Worm (Caenorhabditis elegans) whole organism, L4/young adult: ENCODE measurements around the gene lim-4.

Source experiments
- W03F9.2 ChIP-seq: fragments of 150-350 bp; optimal IDR thresholded peaks from 2 replicates; lab custom pipeline; 2014; ENCODE audit warnings: missing biosample characterization, missing genetic modification characterization
- him-1 ChIP-seq: sonication (generic microtip); optimal IDR thresholded peaks from 2 replicates; lab custom pipeline; 2016; ENCODE audit warnings: missing genotype, missing genetic modification reagents, missing genetic modification characterization, missing compliant biosample characterization

DNA sequence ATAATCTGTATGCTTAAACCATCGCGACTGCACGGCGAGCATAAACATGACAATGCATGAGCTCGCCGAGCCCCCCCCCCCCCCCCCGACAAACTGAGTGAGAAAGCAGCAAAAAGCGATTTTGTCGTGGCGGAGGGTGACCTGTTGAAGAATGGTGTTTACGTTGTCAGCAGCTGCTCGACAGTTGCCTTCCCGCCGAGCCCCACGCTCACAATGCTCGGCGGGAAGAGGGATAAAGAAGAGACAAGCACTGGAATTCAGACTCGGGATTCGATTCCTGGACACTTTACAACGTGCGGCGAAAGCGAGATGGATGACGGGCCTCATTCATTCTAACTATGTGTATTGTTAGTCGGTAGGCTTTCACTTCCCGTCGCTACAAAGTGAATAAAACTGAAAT, 27.4 kb upstream of the lim-4 start:
- no peak for TF ChIP-seq him-1 (tag; lab: Kevin White, UChicago)
- no peak for TF ChIP-seq W03F9.2 (tag; lab: Kevin White, UChicago)
